Worm (Caenorhabditis elegans): ENCODE data around the gene F57C12.2.

ce11 chrX:542807-543206 lies 8.4 kb downstream of the F57C12.2 start, which contains the start of gene F28C10.1:
- TF ChIP-seq lin-13 (GFP tag; optimal IDR thresholded peaks at IDR 0.05) (no peak), lsy-2 (tag; optimal IDR thresholded peaks at IDR 0.05) (no peak), xbp-1 (tag; optimal IDR thresholded peaks at IDR 0.05) (no peak), nhr-76 (tag; optimal IDR thresholded peaks at IDR 0.05) (no peak), Y116A8C.19 (tag; optimal IDR thresholded peaks at IDR 0.05; ENCODE audit: borderline replicate concordance) (no peak), alr-1 (tag; optimal IDR thresholded peaks at IDR 0.05; ENCODE audit: borderline replicate concordance) (no peak), nhr-237 (tag; optimal IDR thresholded peaks at IDR 0.05) (no peak), F16B12.6 (tag; optimal IDR thresholded peaks at IDR 0.05) (no peak), ces-1 (GFP tag; optimal IDR thresholded peaks at IDR 0.05) (no peak), hlh-17 (GFP tag; optimal IDR thresholded peaks at IDR 0.05; ENCODE audit: borderline replicate concordance) (no peak), ceh-82 (tag; optimal IDR thresholded peaks at IDR 0.05) (no peak), lin-39 (tag; optimal IDR thresholded peaks at IDR 0.05) (no peak)

All from whole organism, L1 larva.